Fruit fly (Drosophila melanogaster) whole organism, prepupa: ENCODE data around the gene rumi.

Experiments
- Blimp-1 ChIP-seq: fragments of 200-800 bp; sonication (Bioruptor generic); optimal IDR thresholded peaks from 3 replicates; lab custom pipeline; 2017; ENCODE audit warnings: missing biosample characterization, missing genetic modification characterization, mild to moderate bottlenecking, moderate library complexity, missing genetic modification reagents
- CG10631 ChIP-seq: fragments of 200-800 bp; sonication (Bioruptor generic); optimal IDR thresholded peaks from 2 replicates; lab custom pipeline; 2016; ENCODE audit warnings: missing biosample characterization, missing genetic modification characterization
- CG10669 ChIP-seq: fragments of 200-800 bp; sonication (Bioruptor generic); optimal IDR thresholded peaks from 3 replicates; lab custom pipeline; 2018; ENCODE audit warnings: missing biosample characterization, mild to moderate bottlenecking, missing genetic modification characterization, moderate library complexity
- CG11294 ChIP-seq: fragments of 200-800 bp; sonication (Bioruptor generic); IDR thresholded peaks from 2 replicates; pipeline ENCODE4 v1.3.6; 2022; ENCODE audit warnings: missing biosample characterization, missing genetic modification characterization
- CG11762 ChIP-seq: fragments of 200-800 bp; sonication (Bioruptor generic); optimal IDR thresholded peaks from 3 replicates; lab custom pipeline; 2016; ENCODE audit warnings: missing biosample characterization, missing genetic modification characterization; ENCODE audit not compliant: insufficient read depth
- CG11902 ChIP-seq: fragments of 200-800 bp; sonication (Bioruptor generic); optimal IDR thresholded peaks from 3 replicates; lab custom pipeline; 2016; ENCODE audit warnings: missing biosample characterization, missing genetic modification characterization
- CG15336 ChIP-seq: fragments of 200-800 bp; sonication (Bioruptor generic); IDR thresholded peaks from 2 replicates; pipeline ENCODE4 v1.3.6; 2022; ENCODE audit warnings: missing biosample characterization, missing genetic modification characterization
- CG1621 ChIP-seq: fragments of 200-800 bp; sonication (Bioruptor generic); optimal IDR thresholded peaks from 3 replicates; lab custom pipeline; 2018; ENCODE audit warnings: missing biosample characterization, mild to moderate bottlenecking, missing genetic modification characterization
- CG3032 ChIP-seq: fragments of 200-800 bp; optimal IDR thresholded peaks from 2 replicates; lab custom pipeline; 2019; ENCODE audit warnings: missing biosample characterization, mild to moderate bottlenecking, missing genetic modification characterization, moderate library complexity
- CG31627 ChIP-seq: fragments of 200-800 bp; sonication (Bioruptor generic); optimal IDR thresholded peaks from 3 replicates; lab custom pipeline; 2016; ENCODE audit warnings: missing biosample characterization, missing genetic modification characterization
- CG32006 ChIP-seq: fragments of 200-800 bp; sonication (Bioruptor generic); optimal IDR thresholded peaks from 3 replicates; lab custom pipeline; 2017; ENCODE audit warnings: missing biosample characterization, mild to moderate bottlenecking, missing genetic modification characterization
- CG3919 ChIP-seq: fragments of 200-800 bp; sonication (Bioruptor generic); optimal IDR thresholded peaks from 3 replicates; lab custom pipeline; 2016; ENCODE audit warnings: missing biosample characterization, missing genetic modification characterization
- CG4318 ChIP-seq: fragments of 200-800 bp; sonication (Bioruptor generic); optimal IDR thresholded peaks from 3 replicates; lab custom pipeline; 2017; ENCODE audit warnings: missing biosample characterization, mild to moderate bottlenecking, missing genetic modification characterization
- CG6276 ChIP-seq: fragments of 200-800 bp; sonication (Bioruptor generic); optimal IDR thresholded peaks from 2 replicates; lab custom pipeline; 2017; ENCODE audit warnings: missing biosample characterization, mild to moderate bottlenecking, missing genetic modification characterization
- CG6792 ChIP-seq: fragments of 200-800 bp; sonication (Bioruptor generic); optimal IDR thresholded peaks from 3 replicates; lab custom pipeline; 2016; ENCODE audit warnings: missing biosample characterization, missing genetic modification characterization
- CG6808 ChIP-seq: fragments of 200-800 bp; sonication (Bioruptor generic); optimal IDR thresholded peaks from 3 replicates; lab custom pipeline; 2017; ENCODE audit warnings: missing biosample characterization, missing genetic modification characterization, mild to moderate bottlenecking, moderate library complexity, missing genetic modification reagents
- CG6854 ChIP-seq: fragments of 200-800 bp; sonication (Bioruptor generic); optimal IDR thresholded peaks from 2 replicates; lab custom pipeline; 2017; ENCODE audit warnings: missing biosample characterization, mild to moderate bottlenecking, missing genetic modification characterization
- CG7368 ChIP-seq: fragments of 200-800 bp; sonication (Bioruptor generic); optimal IDR thresholded peaks from 3 replicates; lab custom pipeline; 2016; ENCODE audit warnings: missing biosample characterization, missing genetic modification characterization
- CG8119 ChIP-seq: fragments of 200-800 bp; sonication (Bioruptor generic); IDR thresholded peaks from 3 replicates; pipeline ENCODE4 v1.3.6; 2022; ENCODE audit warnings: missing biosample characterization, missing genetic modification characterization
- CG8319 ChIP-seq: fragments of 200-800 bp; sonication (Bioruptor generic); optimal IDR thresholded peaks from 3 replicates; lab custom pipeline; 2016; ENCODE audit warnings: missing biosample characterization, missing genetic modification characterization
- CG8632 ChIP-seq: fragments of 200-800 bp; sonication (Bioruptor generic); optimal IDR thresholded peaks from 3 replicates; lab custom pipeline; 2016; ENCODE audit warnings: missing biosample characterization, missing genetic modification characterization
- CG9139 ChIP-seq: fragments of 200-800 bp; sonication (Bioruptor generic); optimal IDR thresholded peaks from 3 replicates; lab custom pipeline; 2017; ENCODE audit warnings: missing biosample characterization, mild to moderate bottlenecking, missing genetic modification characterization
- Eip75B ChIP-seq: fragments of 200-800 bp; sonication (Bioruptor generic); optimal IDR thresholded peaks from 3 replicates; lab custom pipeline; 2016; ENCODE audit warnings: missing biosample characterization, missing genetic modification characterization
- Eip78C ChIP-seq: fragments of 200-800 bp; sonication (Bioruptor generic); peaks from one replicate; lab custom pipeline; 2016; ENCODE audit warnings: missing biosample characterization, missing genetic modification characterization
- Eip93F ChIP-seq: fragments of 200-800 bp; sonication (Bioruptor generic); optimal IDR thresholded peaks from 2 replicates; lab custom pipeline; 2016; ENCODE audit warnings: missing biosample characterization, mild to moderate bottlenecking, missing genetic modification characterization
- Ets21C ChIP-seq: fragments of 200-800 bp; sonication (Bioruptor generic); optimal IDR thresholded peaks from 3 replicates; lab custom pipeline; 2016; ENCODE audit warnings: missing biosample characterization, missing genetic modification characterization
- Gug ChIP-seq: fragments of 200-800 bp; sonication (Bioruptor generic); IDR thresholded peaks from 2 replicates; pipeline ENCODE4 v1.3.6; 2022; ENCODE audit warnings: missing biosample characterization, missing genetic modification characterization
- Hr38 ChIP-seq: sonication (Bioruptor generic); optimal IDR thresholded peaks from 2 replicates; lab custom pipeline; 2016; ENCODE audit warnings: missing biosample characterization, missing genetic modification characterization
- Hr39 ChIP-seq: fragments of 200-800 bp; sonication (Bioruptor generic); optimal IDR thresholded peaks from 2 replicates; lab custom pipeline; 2016; ENCODE audit warnings: missing biosample characterization, missing genetic modification characterization
- Hr4 ChIP-seq: fragments of 200-800 bp; sonication (Bioruptor generic); optimal IDR thresholded peaks from 3 replicates; lab custom pipeline; 2016; ENCODE audit warnings: missing biosample characterization, missing genetic modification characterization
- Lpt ChIP-seq: fragments of 200-800 bp; sonication (Bioruptor generic); optimal IDR thresholded peaks from 3 replicates; lab custom pipeline; 2016; ENCODE audit warnings: missing biosample characterization, missing genetic modification characterization
- Met ChIP-seq: fragments of 200-800 bp; sonication (Bioruptor generic); optimal IDR thresholded peaks from 3 replicates; lab custom pipeline; 2016; ENCODE audit warnings: missing biosample characterization, missing genetic modification characterization
- OdsH ChIP-seq: fragments of 200-800 bp; sonication (Bioruptor generic); optimal IDR thresholded peaks from 3 replicates; lab custom pipeline; 2016; ENCODE audit warnings: missing biosample characterization, missing genetic modification characterization
- Smox ChIP-seq: fragments of 200-800 bp; sonication (Bioruptor generic); optimal IDR thresholded peaks from 3 replicates; lab custom pipeline; 2016; ENCODE audit warnings: missing biosample characterization, missing genetic modification characterization
- Sox14 ChIP-seq: fragments of 200-800 bp; sonication (Bioruptor generic); optimal IDR thresholded peaks from 3 replicates; lab custom pipeline; 2016; ENCODE audit warnings: missing biosample characterization, missing genetic modification characterization
- Sox15 ChIP-seq: fragments of 200-800 bp; sonication (Bioruptor generic); optimal IDR thresholded peaks from 3 replicates; lab custom pipeline; 2016; ENCODE audit warnings: missing biosample characterization, missing genetic modification characterization
- achi ChIP-seq: fragments of 200-800 bp; sonication (Bioruptor generic); optimal IDR thresholded peaks from 3 replicates; lab custom pipeline; 2016; ENCODE audit warnings: missing biosample characterization, missing genetic modification characterization
- acj6 ChIP-seq: fragments of 200-800 bp; sonication (Bioruptor generic); optimal IDR thresholded peaks from 3 replicates; lab custom pipeline; 2016; ENCODE audit warnings: missing biosample characterization, missing genetic modification characterization
- cyc ChIP-seq: fragments of 200-800 bp; sonication (Bioruptor generic); optimal IDR thresholded peaks from 3 replicates; lab custom pipeline; 2016; ENCODE audit warnings: missing biosample characterization, missing genetic modification characterization
- dac ChIP-seq: fragments of 200-800 bp; sonication (Bioruptor generic); optimal IDR thresholded peaks from 2 replicates; lab custom pipeline; 2017; ENCODE audit warnings: missing biosample characterization, mild to moderate bottlenecking, missing genetic modification characterization
- dsx ChIP-seq: fragments of 200-800 bp; optimal IDR thresholded peaks from 3 replicates; lab custom pipeline; 2019; ENCODE audit warnings: missing biosample characterization, mild to moderate bottlenecking, missing genetic modification characterization, moderate library complexity; ENCODE audit not compliant: poor library complexity, severe bottlenecking
- eg ChIP-seq: fragments of 200-800 bp; sonication (Bioruptor generic); IDR thresholded peaks from 3 replicates; pipeline ENCODE4 v1.3.6; 2022; ENCODE audit warnings: missing biosample characterization, missing genetic modification characterization
- esn ChIP-seq: fragments of 200-800 bp; sonication (Bioruptor generic); optimal IDR thresholded peaks from 2 replicates; lab custom pipeline; 2016; ENCODE audit warnings: missing biosample characterization, mild to moderate bottlenecking, missing genetic modification characterization, moderate library complexity
- fd59A ChIP-seq: fragments of 200-800 bp; sonication (Bioruptor generic); optimal IDR thresholded peaks from 2 replicates; lab custom pipeline; 2017; ENCODE audit warnings: missing biosample characterization, mild to moderate bottlenecking, missing genetic modification characterization, missing genetic modification reagents
- fd85E ChIP-seq: fragments of 200-800 bp; sonication (Bioruptor generic); optimal IDR thresholded peaks from 3 replicates; lab custom pipeline; 2016; ENCODE audit warnings: missing biosample characterization, missing genetic modification characterization
- fkh ChIP-seq: fragments of 200-800 bp; sonication (Bioruptor generic); optimal IDR thresholded peaks from 3 replicates; lab custom pipeline; 2017; ENCODE audit warnings: missing biosample characterization, mild to moderate bottlenecking, missing genetic modification characterization, moderate library complexity
- lz ChIP-seq: fragments of 200-800 bp; sonication (Bioruptor generic); optimal IDR thresholded peaks from 3 replicates; lab custom pipeline; 2016; ENCODE audit warnings: missing biosample characterization, missing genetic modification characterization
- net ChIP-seq: fragments of 200-800 bp; sonication (Bioruptor generic); optimal IDR thresholded peaks from 3 replicates; lab custom pipeline; 2016; ENCODE audit warnings: missing biosample characterization, missing genetic modification characterization
- pdm3 ChIP-seq: fragments of 200-800 bp; sonication (Bioruptor generic); optimal IDR thresholded peaks from 3 replicates; lab custom pipeline; 2016; ENCODE audit warnings: missing biosample characterization, missing genetic modification characterization
- salr ChIP-seq, 2 experiments: fragments of 200-800 bp; sonication (Bioruptor generic); optimal IDR thresholded peaks; 3 replicates each; lab custom pipeline; 2016 to 2018; ENCODE audit warnings: missing biosample characterization in 2 of 2, missing genetic modification characterization in 2 of 2, mild to moderate bottlenecking in 1 of 2
- svp ChIP-seq: fragments of 200-800 bp; sonication (Bioruptor generic); peaks from one replicate; lab custom pipeline; 2016; ENCODE audit warnings: missing biosample characterization, missing genetic modification characterization
- topi ChIP-seq: fragments of 200-800 bp; sonication (Bioruptor generic); optimal IDR thresholded peaks from 3 replicates; lab custom pipeline; 2016; ENCODE audit warnings: missing biosample characterization, missing genetic modification characterization
- vri ChIP-seq: fragments of 200-800 bp; sonication (Bioruptor generic); optimal IDR thresholded peaks from 3 replicates; lab custom pipeline; 2016; ENCODE audit warnings: missing biosample characterization, mild to moderate bottlenecking, missing genetic modification characterization

Gene rumi

dm6 chr3R:22727857-22728256 is 22.5 kb downstream of the rumi start:
- TF ChIP-seq CG7368 (GFP tag; lab: Kevin White, UChicago), result no peak
- no peak for TF ChIP-seq dac
- no peak for TF ChIP-seq Sox15 (GFP tag; lab: Kevin White, UChicago)
- peak; percentile 56 for TF ChIP-seq svp
- no peak for TF ChIP-seq cyc (GFP tag; lab: Kevin White, UChicago)
- no peak for TF ChIP-seq Eip75B (GFP tag; lab: Kevin White, UChicago)
- peak; percentile 67 for TF ChIP-seq Hr4 (GFP tag; lab: Kevin White, UChicago)
- peak; percentile 9 for TF ChIP-seq CG10631
- no peak for TF ChIP-seq CG1621 (tag; lab: Kevin White, UChicago)
- peak; percentile 32 for TF ChIP-seq CG8319 (GFP tag; lab: Kevin White, UChicago)
- peak; percentile 87 for TF ChIP-seq eg (GFP tag; lab: Robert Waterston, UW)
- no peak for TF ChIP-seq Hr38 (GFP tag; lab: Kevin White, UChicago)
- TF ChIP-seq CG11762, result no peak
- TF ChIP-seq CG6854 (GFP tag; lab: Kevin White, UChicago), result no peak
- no peak for TF ChIP-seq CG3032 (tag; lab: Kevin White, UChicago)
- no peak for TF ChIP-seq Blimp-1
- peak; percentile 13 for TF ChIP-seq CG4318 (GFP tag; lab: Kevin White, UChicago)
- TF ChIP-seq salr (GFP tag; optimal IDR thresholded peaks at IDR 0.05; lab: Kevin White, UChicago), result no peak
- no peak for TF ChIP-seq CG6276 (GFP tag; lab: Kevin White, UChicago)
- TF ChIP-seq CG6808 (GFP tag; lab: Kevin White, UChicago), result no peak
- TF ChIP-seq CG10669 (GFP tag; lab: Kevin White, UChicago), result no peak
- TF ChIP-seq CG31627 (GFP tag; lab: Kevin White, UChicago), result peak; percentile 48
- TF ChIP-seq CG8632 (GFP tag; lab: Kevin White, UChicago), result no peak
- no peak for TF ChIP-seq Eip93F (GFP tag; lab: Kevin White, UChicago)
- TF ChIP-seq CG15336 (GFP tag; lab: Robert Waterston, UW), result peak; percentile 80
- TF ChIP-seq dsx (GFP tag; lab: Kevin White, UChicago), result no peak
- TF ChIP-seq Lpt (GFP tag; lab: Kevin White, UChicago), result no peak
- TF ChIP-seq esn (GFP tag; lab: Kevin White, UChicago), result peak; percentile 41
- TF ChIP-seq Eip78C, result no peak
- no peak for TF ChIP-seq pdm3 (GFP tag; lab: Kevin White, UChicago)
- TF ChIP-seq Hr39 (GFP tag; lab: Kevin White, UChicago), result no peak
- TF ChIP-seq CG11294 (GFP tag; lab: Robert Waterston, UW), result peak; percentile 41; the same call in 1 of the 2 replicates
- TF ChIP-seq Smox (GFP tag; lab: Kevin White, UChicago), result no peak
- no peak for TF ChIP-seq OdsH (GFP tag; lab: Kevin White, UChicago)
- TF ChIP-seq Sox14, result no peak
- TF ChIP-seq fd85E, result no peak
- peak; percentile 54 for TF ChIP-seq Gug
- no peak for TF ChIP-seq achi
- TF ChIP-seq lz (GFP tag; lab: Kevin White, UChicago), result peak; percentile 16
- TF ChIP-seq fd59A (GFP tag; lab: Kevin White, UChicago), result no peak
- TF ChIP-seq Ets21C (GFP tag; lab: Kevin White, UChicago), result no peak
- TF ChIP-seq CG9139 (GFP tag; lab: Kevin White, UChicago), result no peak
- no peak for TF ChIP-seq fkh (GFP tag; lab: Kevin White, UChicago)
- peak; percentile 7 for TF ChIP-seq vri (GFP tag; lab: Kevin White, UChicago)
- no peak for TF ChIP-seq CG11902 (GFP tag; lab: Kevin White, UChicago)
- no peak for TF ChIP-seq topi
- no peak for TF ChIP-seq CG3919
- no peak for TF ChIP-seq Met
- no peak for TF ChIP-seq acj6 (GFP tag; lab: Kevin White, UChicago)
- TF ChIP-seq net (GFP tag; lab: Kevin White, UChicago), result no peak
- TF ChIP-seq CG32006 (GFP tag; lab: Kevin White, UChicago), result peak; percentile 72
- peak; percentile 16 for TF ChIP-seq CG6792 (GFP tag; lab: Kevin White, UChicago)
- no peak for TF ChIP-seq CG8119
